Worm (Caenorhabditis elegans) whole organism, mixed stage, embryonic: ENCODE measurements around the gene abu-6.

Source experiments
- elt-1 ChIP-seq: sonication (generic microtip); optimal IDR thresholded peaks from 2 replicates; lab custom pipeline; 2017; ENCODE audit warnings: missing genetic modification characterization, mild to moderate bottlenecking, missing compliant biosample characterization, antibody characterized with exemption, moderate library complexity, borderline replicate concordance; ENCODE audit not compliant: insufficient read depth
- elt-3 ChIP-seq: fragments of 150-350 bp; optimal IDR thresholded peaks from 2 replicates; lab custom pipeline; 2014; ENCODE audit warnings: missing biosample characterization, missing genetic modification characterization
- hlh-1 ChIP-seq: fragments of 150-350 bp; optimal IDR thresholded peaks from 2 replicates; lab custom pipeline; 2014; ENCODE audit warnings: missing biosample characterization, missing genetic modification reagents, missing genetic modification characterization
- lsy-2 ChIP-seq: fragments of 150-350 bp; optimal IDR thresholded peaks from 2 replicates; lab custom pipeline; 2014; ENCODE audit warnings: missing biosample characterization, missing genetic modification characterization
- nhr-12 ChIP-seq: fragments of 150-350 bp; optimal IDR thresholded peaks from 2 replicates; lab custom pipeline; 2014; ENCODE audit warnings: missing biosample characterization, missing genetic modification characterization
- nhr-237 ChIP-seq: fragments of 150-350 bp; optimal IDR thresholded peaks from 2 replicates; lab custom pipeline; 2014; ENCODE audit warnings: missing biosample characterization, missing genetic modification characterization
- snpc-4 ChIP-seq: fragments of 150-350 bp; optimal IDR thresholded peaks from 2 replicates; lab custom pipeline; 2014; ENCODE audit warnings: missing biosample characterization, missing genetic modification characterization
- unc-39 ChIP-seq: fragments of 150-350 bp; optimal IDR thresholded peaks from 2 replicates; lab custom pipeline; 2014; ENCODE audit warnings: missing biosample characterization, missing genetic modification characterization

DNA sequence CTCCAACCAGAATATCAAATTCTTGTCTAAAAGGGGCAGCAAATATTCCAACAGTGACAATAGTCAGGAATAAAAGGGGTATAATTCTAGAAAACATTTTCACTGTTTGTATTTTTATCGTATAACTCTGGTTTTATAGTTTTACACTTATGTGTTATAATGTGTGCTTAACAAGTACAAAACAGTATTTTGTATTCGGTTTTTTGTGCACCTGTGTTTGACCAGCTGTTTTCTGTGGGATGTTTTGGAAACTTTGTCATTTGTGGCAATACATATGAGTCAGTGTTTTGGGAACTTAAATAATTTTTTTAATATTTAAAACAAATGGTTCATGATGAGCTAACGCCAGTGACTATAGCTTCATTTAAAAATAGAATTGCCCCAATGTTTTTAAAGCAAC, 15.3 kb downstream of the abu-6 start, which contains the start of gene F14F9.6:
- TF ChIP-seq nhr-12 (tag; lab: Kevin White, UChicago) = no peak
- no peak for TF ChIP-seq elt-3 (tag; lab: Kevin White, UChicago)
- no peak for TF ChIP-seq unc-39
- no peak for TF ChIP-seq hlh-1 (tag; lab: Kevin White, UChicago)
- no peak for TF ChIP-seq nhr-237 (tag; lab: Kevin White, UChicago)
- no peak for TF ChIP-seq snpc-4 (tag; lab: Kevin White, UChicago)
- TF ChIP-seq elt-1 = no peak
- TF ChIP-seq lsy-2 (tag; lab: Kevin White, UChicago) = no peak
